Worm (Caenorhabditis elegans) whole organism, mixed stage, embryonic: ENCODE measurements around the gene C15H7.4.
A peak's percentile ranks its signal among the peaks of the same experiment; 100 is the strongest.

Experiments used
- M03D4.4 ChIP-seq: sonication (generic microtip); optimal IDR thresholded peaks from 2 replicates; lab custom pipeline; 2017; ENCODE audit warnings: mild to moderate bottlenecking, missing genetic modification characterization, missing compliant biosample characterization
- bed-3 ChIP-seq: fragments of 200-800 bp; sonication (Bioruptor generic); optimal IDR thresholded peaks from 3 replicates; lab custom pipeline; 2018; ENCODE audit warnings: mild to moderate bottlenecking, missing genetic modification characterization, moderate library complexity, missing compliant biosample characterization
- blmp-1 ChIP-seq: fragments of 150-350 bp; optimal IDR thresholded peaks from 2 replicates; lab custom pipeline; 2014; ENCODE audit warnings: missing biosample characterization, missing genetic modification characterization
- ceh-39 ChIP-seq: fragments of 150-350 bp; optimal IDR thresholded peaks from 2 replicates; lab custom pipeline; 2014; ENCODE audit warnings: missing biosample characterization, missing genetic modification characterization
- ceh-43 ChIP-seq: fragments of 200-800 bp; sonication (Bioruptor generic); optimal IDR thresholded peaks from 2 replicates; lab custom pipeline; 2018; ENCODE audit warnings: mild to moderate bottlenecking, missing genetic modification characterization, moderate library complexity, missing compliant biosample characterization
- ceh-83 ChIP-seq: fragments of 200-800 bp; sonication (Bioruptor generic); optimal IDR thresholded peaks from 2 replicates; lab custom pipeline; 2018; ENCODE audit warnings: mild to moderate bottlenecking, missing genetic modification characterization, missing compliant biosample characterization
- ces-1 ChIP-seq: fragments of 150-350 bp; optimal IDR thresholded peaks from 2 replicates; lab custom pipeline; 2014; ENCODE audit warnings: missing biosample characterization, missing genetic modification reagents, missing genetic modification characterization
- cnd-1 ChIP-seq: fragments of 200-800 bp; sonication (Bioruptor generic); optimal IDR thresholded peaks from 2 replicates; lab custom pipeline; 2018; ENCODE audit warnings: mild to moderate bottlenecking, missing genetic modification characterization, missing compliant biosample characterization
- drap-1 ChIP-seq: fragments of 200-800 bp; sonication (Bioruptor generic); optimal IDR thresholded peaks from 3 replicates; lab custom pipeline; 2018; ENCODE audit warnings: mild to moderate bottlenecking, missing genetic modification characterization, missing compliant biosample characterization
- elt-1 ChIP-seq: sonication (generic microtip); optimal IDR thresholded peaks from 2 replicates; lab custom pipeline; 2017; ENCODE audit warnings: missing genetic modification characterization, mild to moderate bottlenecking, missing compliant biosample characterization, antibody characterized with exemption, moderate library complexity, borderline replicate concordance; ENCODE audit not compliant: insufficient read depth
- elt-3 ChIP-seq: fragments of 150-350 bp; optimal IDR thresholded peaks from 2 replicates; lab custom pipeline; 2014; ENCODE audit warnings: missing biosample characterization, missing genetic modification characterization
- flh-1 ChIP-seq: fragments of 200-800 bp; sonication (Bioruptor generic); optimal IDR thresholded peaks from 2 replicates; lab custom pipeline; 2018; ENCODE audit warnings: mild to moderate bottlenecking, missing genetic modification characterization, moderate library complexity, missing compliant biosample characterization
- ham-2 ChIP-seq: fragments of 200-800 bp; sonication (Bioruptor generic); optimal IDR thresholded peaks from 2 replicates; lab custom pipeline; 2018; ENCODE audit warnings: mild to moderate bottlenecking, missing genetic modification characterization, missing compliant biosample characterization
- hlh-1 ChIP-seq: fragments of 150-350 bp; optimal IDR thresholded peaks from 2 replicates; lab custom pipeline; 2014; ENCODE audit warnings: missing biosample characterization, missing genetic modification reagents, missing genetic modification characterization
- lin-32 ChIP-seq: fragments of 200-800 bp; sonication (Bioruptor generic); optimal IDR thresholded peaks from 2 replicates; lab custom pipeline; 2018; ENCODE audit warnings: mild to moderate bottlenecking, missing genetic modification characterization, missing compliant biosample characterization
- lsy-2 ChIP-seq: fragments of 150-350 bp; optimal IDR thresholded peaks from 2 replicates; lab custom pipeline; 2014; ENCODE audit warnings: missing biosample characterization, missing genetic modification characterization
- mab-5 ChIP-seq: fragments of 150-350 bp; optimal IDR thresholded peaks from 2 replicates; lab custom pipeline; 2014; ENCODE audit warnings: missing biosample characterization, missing genetic modification characterization
- mep-1 ChIP-seq: fragments of 150-350 bp; optimal IDR thresholded peaks from 2 replicates; lab custom pipeline; 2017; ENCODE audit warnings: missing biosample characterization, missing genetic modification reagents, missing genetic modification characterization, inconsistent platforms
- mls-2 ChIP-seq: sonication (generic microtip); optimal IDR thresholded peaks from 2 replicates; lab custom pipeline; 2016; ENCODE audit warnings: mild to moderate bottlenecking, missing genetic modification characterization, moderate library complexity, missing compliant biosample characterization
- nhr-237 ChIP-seq: fragments of 150-350 bp; optimal IDR thresholded peaks from 2 replicates; lab custom pipeline; 2014; ENCODE audit warnings: missing biosample characterization, missing genetic modification characterization
- nhr-28 ChIP-seq: fragments of 150-350 bp; optimal IDR thresholded peaks from 2 replicates; lab custom pipeline; 2014; ENCODE audit warnings: missing biosample characterization, missing genetic modification characterization
- nhr-76 ChIP-seq: sonication (generic microtip); optimal IDR thresholded peaks from 2 replicates; lab custom pipeline; 2017; ENCODE audit warnings: missing biosample characterization, missing genetic modification characterization
- sem-2 ChIP-seq: fragments of 200-800 bp; sonication (Bioruptor generic); optimal IDR thresholded peaks from 2 replicates; lab custom pipeline; 2018; ENCODE audit warnings: mild to moderate bottlenecking, missing genetic modification characterization, missing compliant biosample characterization
- snpc-4 ChIP-seq: fragments of 150-350 bp; optimal IDR thresholded peaks from 2 replicates; lab custom pipeline; 2014; ENCODE audit warnings: missing biosample characterization, missing genetic modification characterization
- tbx-8 ChIP-seq: fragments of 200-800 bp; sonication (Bioruptor generic); optimal IDR thresholded peaks from 2 replicates; lab custom pipeline; 2018; ENCODE audit warnings: mild to moderate bottlenecking, missing genetic modification characterization, moderate library complexity, missing compliant biosample characterization
- unc-39 ChIP-seq: fragments of 150-350 bp; optimal IDR thresholded peaks from 2 replicates; lab custom pipeline; 2014; ENCODE audit warnings: missing biosample characterization, missing genetic modification characterization
- unc-62 ChIP-seq: fragments of 150-350 bp; optimal IDR thresholded peaks from 2 replicates; lab custom pipeline; 2014; ENCODE audit warnings: missing biosample characterization, missing genetic modification reagents, missing genetic modification characterization
- zip-8 ChIP-seq: fragments of 150-350 bp; optimal IDR thresholded peaks from 2 replicates; lab custom pipeline; 2014; ENCODE audit warnings: missing biosample characterization, missing genetic modification characterization
- ztf-11 ChIP-seq: fragments of 150-350 bp; optimal IDR thresholded peaks from 2 replicates; lab custom pipeline; 2014; ENCODE audit warnings: missing biosample characterization, missing genetic modification characterization

The C15H7.4 gene

DNA sequence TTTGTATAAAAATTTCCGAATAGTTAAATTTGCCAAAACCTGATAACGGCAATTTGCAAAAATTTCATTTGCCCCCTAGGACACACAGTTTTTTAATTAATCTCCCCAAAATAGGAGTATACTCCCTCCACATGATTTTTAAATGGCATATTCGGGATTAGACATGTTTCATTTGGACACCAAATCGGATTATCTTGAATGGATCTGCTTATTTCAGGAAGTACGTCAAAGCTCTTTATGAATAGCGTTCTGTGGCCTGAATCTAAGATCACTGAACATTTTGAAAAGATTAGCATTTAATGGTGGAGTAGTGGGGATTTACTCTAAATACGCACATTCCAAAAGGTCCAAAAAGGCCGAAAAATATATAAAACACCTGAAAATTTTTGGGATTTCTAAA lies 2.9 kb upstream of the C15H7.4 start:
- TF ChIP-seq ham-2 (no peak), ztf-11 (tag; lab: Kevin White, UChicago) (no peak), mep-1 (tag; lab: Kevin White, UChicago) (no peak)
- TF ChIP-seq, all 35 proteins: peak for 0

DNA sequence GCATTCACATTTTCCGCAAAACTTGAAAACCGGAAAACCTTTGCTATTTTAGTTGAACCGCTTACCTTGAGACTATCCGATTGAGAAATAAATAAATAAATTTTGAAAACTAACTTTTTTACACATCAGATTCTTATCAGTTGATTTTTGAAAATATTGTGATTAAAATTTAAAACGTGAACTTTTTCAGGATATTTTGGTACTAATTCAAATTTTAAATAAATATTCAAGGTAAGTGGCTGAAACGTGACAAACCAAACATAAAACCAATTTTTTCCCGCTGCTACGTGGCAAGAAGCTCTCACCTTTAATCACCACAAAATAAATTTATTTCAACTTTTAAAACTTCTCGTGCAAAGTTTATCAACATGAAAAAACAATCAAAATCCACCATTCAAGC lies 3.8 kb downstream of the C15H7.4 start, which contains the start of gene C15H7.3:
Gene C15H7.3, minus strand, starts transcription at position 101 of the 400 bp plus-strand sequence.
- TF ChIP-seq snpc-4 (tag; lab: Kevin White, UChicago) (no peak), unc-62 (GFP tag; lab: Kevin White, UChicago) (no peak), mep-1 (tag; lab: Kevin White, UChicago) (no peak), ceh-43 (no peak), ceh-39 (tag; lab: Kevin White, UChicago) (no peak), nhr-237 (tag; lab: Kevin White, UChicago) (no peak), drap-1 (no peak), mab-5 (tag; lab: Kevin White, UChicago) (no peak), hlh-1 (tag; lab: Kevin White, UChicago) (no peak), flh-1 (GFP tag; lab: Kevin White, UChicago) (no peak)

- TF ChIP-seq hlh-1 (tag; lab: Kevin White, UChicago) (no peak), lsy-2 (tag; lab: Kevin White, UChicago) (peak; percentile 37), snpc-4 (tag; lab: Kevin White, UChicago) (no peak), blmp-1 (tag; lab: Kevin White, UChicago) (peak; percentile 94), ham-2 (peak; percentile 60), mep-1 (tag; lab: Kevin White, UChicago) (peak; percentile 3), ceh-39 (tag; lab: Kevin White, UChicago) (no peak)
Measured at ce11 chrIII:9646440-9647021, 9.2 kb downstream of the C15H7.4 start.

ce11 chrIII:9645099-9645498 lies 10.6 kb downstream of the C15H7.4 start:
- TF ChIP-seq lsy-2 (tag; lab: Kevin White, UChicago) (no peak), bed-3 (GFP tag; lab: Kevin White, UChicago) (no peak), lin-32 (GFP tag; lab: Kevin White, UChicago) (no peak), ces-1 (GFP tag; lab: Kevin White, UChicago) (no peak), cnd-1 (tag; lab: Kevin White, UChicago) (no peak), sem-2 (no peak), blmp-1 (tag; lab: Kevin White, UChicago) (no peak), nhr-28 (tag; lab: Kevin White, UChicago) (no peak), mep-1 (tag; lab: Kevin White, UChicago) (no peak), nhr-237 (tag; lab: Kevin White, UChicago) (no peak), zip-8 (tag; lab: Kevin White, UChicago) (no peak), unc-39 (tag; lab: Kevin White, UChicago) (no peak), ceh-39 (tag; lab: Kevin White, UChicago) (no peak), ham-2 (no peak), M03D4.4 (tag; lab: Kevin White, UChicago) (no peak)
- TF ChIP-seq, all 35 proteins: peak for 0

DNA sequence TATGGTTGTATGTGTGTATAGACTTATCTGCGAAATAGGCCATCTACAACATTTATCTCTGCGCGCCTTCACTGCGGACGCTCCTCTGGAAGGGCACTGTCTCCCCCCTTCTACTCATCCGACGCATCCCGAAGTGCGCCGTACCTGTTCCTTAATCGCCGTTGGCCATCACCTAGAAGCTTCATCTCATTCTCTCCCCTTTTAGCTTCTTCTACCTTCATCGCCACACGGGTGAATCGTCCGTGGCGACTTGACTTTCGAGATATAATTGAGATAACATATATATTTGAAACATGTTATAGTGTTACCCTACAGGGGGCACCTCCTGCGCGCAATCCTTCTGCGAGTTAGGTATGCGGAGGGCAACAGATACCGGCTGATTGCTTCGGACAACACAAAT lies 13.6 kb downstream of the C15H7.4 start:
- no peak for TF ChIP-seq mab-5 (tag; lab: Kevin White, UChicago)
- TF ChIP-seq nhr-237 (tag; lab: Kevin White, UChicago) = no peak
- TF ChIP-seq cnd-1 (tag; lab: Kevin White, UChicago) = no peak
- TF ChIP-seq ham-2 = peak; percentile 87
- no peak for TF ChIP-seq ceh-83 (GFP tag; lab: Kevin White, UChicago)
- TF ChIP-seq snpc-4 (tag; lab: Kevin White, UChicago) = no peak
- no peak for TF ChIP-seq ceh-43
- TF ChIP-seq mls-2 (tag; lab: Kevin White, UChicago) = no peak
- TF ChIP-seq ztf-11 (tag; lab: Kevin White, UChicago) = no peak
- TF ChIP-seq lin-32 (GFP tag; lab: Kevin White, UChicago) = no peak
- no peak for TF ChIP-seq elt-3 (tag; lab: Kevin White, UChicago)
- TF ChIP-seq unc-62 (GFP tag; lab: Kevin White, UChicago) = no peak
- TF ChIP-seq hlh-1 (tag; lab: Kevin White, UChicago) = no peak
- no peak for TF ChIP-seq tbx-8
- no peak for TF ChIP-seq nhr-76 (tag; lab: Kevin White, UChicago)
- no peak for TF ChIP-seq bed-3 (GFP tag; lab: Kevin White, UChicago)
- no peak for TF ChIP-seq zip-8 (tag; lab: Kevin White, UChicago)
- peak; percentile 58 for TF ChIP-seq elt-1 (tag; lab: Kevin White, UChicago)
